Worm (Caenorhabditis elegans): ENCODE results near the gene slc-36.5.

- TF ChIP-seq unc-39 (tag; optimal IDR thresholded peaks at IDR 0.05) (no peak), unc-62 (GFP tag; optimal IDR thresholded peaks at IDR 0.05) (no peak), mab-5 (tag; optimal IDR thresholded peaks at IDR 0.05) (no peak), egl-27 (tag; optimal IDR thresholded peaks at IDR 0.05) (no peak), skn-1 (tag; optimal IDR thresholded peaks at IDR 0.05) (no peak)
These were observed 21.3 kb upstream of the slc-36.5 start, which contains the start of gene hrpl-1 for ce11 chrII:6898017-6898779.

Measured in whole organism, L2 larva.